Fruit fly (Drosophila melanogaster) whole organism: ENCODE measurements around the gene CG14835.

Source experiments
- CG8478 ChIP-seq: fragments of >200 bp; optimal IDR thresholded peaks from 2 replicates; lab custom pipeline; 2018; ENCODE audit warnings: inconsistent platforms
- Dll ChIP-seq: fragments of >200 bp; optimal IDR thresholded peaks from 2 replicates; lab custom pipeline; 2017
- EcR ChIP-seq, 2 experiments: fragments of >200 bp; optimal IDR thresholded peaks; 2 replicates each; lab custom pipeline; 2017; ENCODE audit warnings: missing biosample characterization in 2 of 2, missing genetic modification characterization in 2 of 2, missing genetic modification reagents in 2 of 2
- pan ChIP-seq: fragments of >200 bp; optimal IDR thresholded peaks from 2 replicates; lab custom pipeline; 2017
- psq ChIP-seq: fragments of >200 bp; optimal IDR thresholded peaks from 2 replicates; lab custom pipeline; 2017
- usp ChIP-seq: fragments of >200 bp; optimal IDR thresholded peaks from 2 replicates; lab custom pipeline; 2017; ENCODE audit warnings: missing biosample characterization, missing genetic modification characterization, mixed read lengths

The CG14835 gene

dm6 chr3L:7396055-7396454 is 41.2 kb downstream of the CG14835 start, which contains the start of gene CG32379:
TSS of gene CG32379 (plus strand) at chr3L:7396355.
- no peak for TF ChIP-seq usp
- no peak for TF ChIP-seq EcR (GFP tag; optimal IDR thresholded peaks at IDR 0.05; lab: Kevin White, UChicago)
- TF ChIP-seq Dll (lab: Kevin White, UChicago): no peak
- no peak for TF ChIP-seq pan
- no peak for TF ChIP-seq psq (lab: Kevin White, UChicago)
- TF ChIP-seq CG8478: no peak

dm6 chr3L:7390442-7390841 is 46.8 kb downstream of the CG14835 start, which contains the start of gene CG8563:
TSS of gene CG8563 (plus strand) at chr3L:7390742.
- TF ChIP-seq pan (no peak), usp (no peak), Dll (lab: Kevin White, UChicago) (no peak), EcR (GFP tag; optimal IDR thresholded peaks at IDR 0.05; lab: Kevin White, UChicago) (no peak), CG8478 (no peak), psq (lab: Kevin White, UChicago) (no peak)

dm6 chr3L:7390004-7390403 is 47.3 kb downstream of the CG14835 start:
- no peak for TF ChIP-seq EcR (GFP tag; optimal IDR thresholded peaks at IDR 0.05; lab: Kevin White, UChicago)
- no peak for TF ChIP-seq Dll (lab: Kevin White, UChicago)
- no peak for TF ChIP-seq psq (lab: Kevin White, UChicago)
- TF ChIP-seq CG8478: no peak
- no peak for TF ChIP-seq usp
- no peak for TF ChIP-seq pan

dm6 chr3L:7387814-7388213 is 49.5 kb downstream of the CG14835 start, which contains the start of gene CG8564:
TSS of gene CG8564 (minus strand) at chr3L:7387914.
- TF ChIP-seq Dll (lab: Kevin White, UChicago): no peak
- no peak for TF ChIP-seq psq (lab: Kevin White, UChicago)
- no peak for TF ChIP-seq EcR (GFP tag; optimal IDR thresholded peaks at IDR 0.05; lab: Kevin White, UChicago)
- TF ChIP-seq pan: no peak
- TF ChIP-seq usp: no peak
- no peak for TF ChIP-seq CG8478
